Fruit fly (Drosophila melanogaster): ENCODE data around the gene ranshi.

Gene ranshi

DNA sequence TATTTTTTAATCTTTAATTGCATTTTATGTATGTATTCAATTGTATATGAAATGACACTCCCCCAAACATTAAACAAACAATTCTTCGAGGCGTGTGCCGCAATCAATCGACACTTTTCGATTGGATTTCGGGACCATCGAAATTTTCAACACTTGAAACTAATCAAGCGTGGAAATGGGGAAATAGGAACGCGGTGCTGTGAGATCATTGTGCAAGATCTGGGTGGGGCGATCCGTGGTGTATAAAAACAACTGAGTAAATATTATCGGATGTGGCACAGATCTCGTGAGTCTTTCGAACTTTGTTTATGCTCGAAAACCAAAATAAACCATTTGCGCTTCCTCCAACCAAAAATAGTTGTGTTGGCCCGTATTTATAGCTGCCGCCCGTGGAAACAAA lies 11.8 kb upstream of the ranshi start (continued):
- TF ChIP-seq CG6254 (GFP tag; optimal IDR thresholded peaks at IDR 0.05) (no peak), az2 (GFP tag; optimal IDR thresholded peaks at IDR 0.05) (no peak), pan (optimal IDR thresholded peaks at IDR 0.05) (no peak), pan (GFP tag; optimal IDR thresholded peaks at IDR 0.05 in 1 of 2, IDR thresholded peaks at IDR 0.05 in 1 of 2) (no peak), gce (GFP tag; IDR thresholded peaks at IDR 0.05) (no peak), CG15514 (GFP tag; optimal IDR thresholded peaks at IDR 0.05) (no peak), CG12769 (tag; optimal IDR thresholded peaks at IDR 0.05) (peak; percentile 71), Tbp (GFP tag; optimal IDR thresholded peaks at IDR 0.05) (no peak), Asciz (GFP tag; optimal IDR thresholded peaks at IDR 0.05) (no peak), Lpt (GFP tag; optimal IDR thresholded peaks at IDR 0.05) (no peak), CTCF (GFP tag; optimal IDR thresholded peaks at IDR 0.05) (no peak), CG2889 (GFP tag; IDR thresholded peaks at IDR 0.05) (no peak), CG30020 (tag; optimal IDR thresholded peaks at IDR 0.05) (no peak), CG18619 (GFP tag; optimal IDR thresholded peaks at IDR 0.05) (no peak), CG10543 (GFP tag; optimal IDR thresholded peaks at IDR 0.05) (peak; percentile 48), CG6854 (GFP tag; optimal IDR thresholded peaks at IDR 0.05) (no peak), Ets97D (GFP tag; optimal IDR thresholded peaks at IDR 0.05) (no peak), Fer3 (tag; optimal IDR thresholded peaks at IDR 0.05) (no peak), ara (GFP tag; IDR thresholded peaks at IDR 0.05) (no peak), tio (GFP tag; optimal IDR thresholded peaks at IDR 0.05) (no peak), CG10366 (GFP tag; IDR thresholded peaks at IDR 0.05) (no peak), tna (GFP tag; IDR thresholded peaks at IDR 0.05; ENCODE audit: partially characterized antibody) (no peak), sug (tag; optimal IDR thresholded peaks at IDR 0.05) (no peak), klu (GFP tag; IDR thresholded peaks at IDR 0.05) (no peak), fd102C (GFP tag; optimal IDR thresholded peaks at IDR 0.05) (no peak), Camta (GFP tag; optimal IDR thresholded peaks at IDR 0.05) (no peak), CG16813 (GFP tag; IDR thresholded peaks at IDR 0.05; ENCODE audit: partially characterized antibody) (no peak), pfk (GFP tag; optimal IDR thresholded peaks at IDR 0.05) (no peak), CG12236 (GFP tag; optimal IDR thresholded peaks at IDR 0.05) (no peak), CG2199 (GFP tag; IDR thresholded peaks at IDR 0.05) (no peak), CG18011 (GFP tag; optimal IDR thresholded peaks at IDR 0.05) (no peak)

DNA sequence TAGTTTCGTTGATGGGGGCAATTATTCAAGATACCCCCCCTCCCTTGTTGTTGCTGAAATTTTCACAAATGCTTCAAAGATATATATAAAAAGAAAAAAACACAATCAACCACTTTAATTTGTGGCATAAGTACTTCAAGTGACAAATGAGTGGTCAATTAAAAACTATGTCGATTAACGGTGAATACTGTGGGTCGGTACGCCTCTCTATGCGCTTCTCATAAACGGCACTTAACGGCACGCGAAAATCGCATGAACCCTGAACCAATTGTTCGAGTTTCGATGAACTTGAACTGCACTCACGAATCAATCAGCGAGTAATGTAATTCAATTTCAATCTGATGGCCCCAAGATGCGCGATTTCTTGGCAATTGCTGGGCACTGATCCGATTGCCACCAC lies 10.6 kb upstream of the ranshi start:
- 0 out of 4 replicates have a peak, but pooled peaks have one; percentile 10 for TF ChIP-seq chinmo (GFP tag; IDR thresholded peaks at IDR 0.05; ENCODE audit: partially characterized antibody)
- TF ChIP-seq salm (tag; optimal IDR thresholded peaks at IDR 0.05) = no peak
- TF ChIP-seq sd (tag; optimal IDR thresholded peaks at IDR 0.05) = peak; percentile 37
- TF ChIP-seq CG17829 (tag; optimal IDR thresholded peaks at IDR 0.05) = peak; percentile 96

DNA sequence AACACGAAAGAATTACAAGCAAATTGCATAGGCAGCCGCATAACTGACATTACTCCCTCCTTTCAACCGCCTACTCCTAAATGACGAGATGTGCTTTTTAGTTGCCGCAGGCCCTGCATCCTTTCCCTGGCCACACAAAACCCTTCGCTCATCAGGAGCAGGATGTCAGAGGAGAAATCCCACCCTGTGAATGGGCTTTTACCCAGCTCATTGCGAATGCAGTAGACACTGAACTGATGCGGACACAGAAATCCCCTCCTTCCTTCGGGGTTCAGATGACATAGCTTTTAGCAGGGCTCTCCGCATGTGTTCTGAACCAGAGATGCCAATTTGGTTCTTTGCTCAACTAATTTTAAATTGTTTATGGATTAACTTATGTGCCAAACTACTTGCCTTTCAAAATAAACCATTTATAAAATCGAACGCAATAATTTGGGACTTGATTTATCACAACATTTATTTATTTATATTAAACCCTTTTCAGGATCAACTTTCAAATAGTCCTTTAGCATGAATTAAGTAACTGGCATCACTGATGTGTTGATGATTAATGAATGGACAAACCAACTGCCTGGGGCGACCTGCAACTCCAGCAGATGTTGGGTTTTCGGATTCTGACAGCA lies 9.8 kb upstream of the ranshi start:
- TF ChIP-seq bowl (GFP tag; IDR thresholded peaks at IDR 0.05) (no peak), CG18599 (GFP tag; optimal IDR thresholded peaks at IDR 0.05) (peak; percentile 9), gro (GFP tag; optimal IDR thresholded peaks at IDR 0.05) (no peak), tgo (GFP tag; IDR thresholded peaks at IDR 0.05) (no peak), CG6175 (GFP tag; IDR thresholded peaks at IDR 0.05) (no peak), Stat92E (GFP tag; optimal IDR thresholded peaks at IDR 0.05) (peak in 1 of 3 experiments; percentile 27), CG7987 (GFP tag; optimal IDR thresholded peaks at IDR 0.05) (no peak), CG7745 (tag; optimal IDR thresholded peaks at IDR 0.05) (no peak), CG11085 (GFP tag; IDR thresholded peaks at IDR 0.05) (no peak), pnt (GFP tag; optimal IDR thresholded peaks at IDR 0.05) (no peak), Fer1 (GFP tag; optimal IDR thresholded peaks at IDR 0.05) (peak; percentile 18), CG31388 (GFP tag; optimal IDR thresholded peaks at IDR 0.05) (no peak), Poxn (GFP tag; IDR thresholded peaks at IDR 0.05) (no peak), dmrt99B (tag; optimal IDR thresholded peaks at IDR 0.05) (no peak), row (GFP tag; IDR thresholded peaks at IDR 0.05) (peak; percentile 14; the same call in 1 of the 3 replicates), Gsc (GFP tag; IDR thresholded peaks at IDR 0.05) (no peak)

Measured in whole organism, embryonic.